Worm (Caenorhabditis elegans): ENCODE data around the gene lep-2.

lep-2 gene

ce11 chrIV:1045683-1046082, 53.6 kb downstream of the lep-2 start, which contains the start of gene srx-12:
Gene srx-12, plus strand, starts transcription at chrIV:1045983.
- TF ChIP-seq aha-1 (tag) (peak; percentile 22), hlh-30 (tag; optimal IDR thresholded peaks at IDR 0.05; ENCODE audit: insufficient read depth) (no peak)

- peak in 1 of 2 experiments; percentile 82 for TF ChIP-seq unc-62 (GFP tag; optimal IDR thresholded peaks at IDR 0.05 in 1 of 2)
- TF ChIP-seq unc-62 (tag; optimal IDR thresholded peaks at IDR 0.05) = no peak
- TF ChIP-seq mxl-2 (GFP tag; conservative IDR thresholded peaks at IDR 0.05) = no peak
- no peak for TF ChIP-seq nhr-28 (tag; optimal IDR thresholded peaks at IDR 0.05)
- TF ChIP-seq nhr-237 (tag; optimal IDR thresholded peaks at IDR 0.05) = no peak
- no peak for TF ChIP-seq arid-1 (GFP tag; conservative IDR thresholded peaks at IDR 0.05)
- TF ChIP-seq ceh-28 (tag; optimal IDR thresholded peaks at IDR 0.05) = peak; percentile 69
Observed at ce11 chrIV:1046996-1047395, 54.9 kb downstream of the lep-2 start.

Data from whole organism, L4 larva.